Worm (Caenorhabditis elegans): ENCODE results near the gene perm-3.

DNA sequence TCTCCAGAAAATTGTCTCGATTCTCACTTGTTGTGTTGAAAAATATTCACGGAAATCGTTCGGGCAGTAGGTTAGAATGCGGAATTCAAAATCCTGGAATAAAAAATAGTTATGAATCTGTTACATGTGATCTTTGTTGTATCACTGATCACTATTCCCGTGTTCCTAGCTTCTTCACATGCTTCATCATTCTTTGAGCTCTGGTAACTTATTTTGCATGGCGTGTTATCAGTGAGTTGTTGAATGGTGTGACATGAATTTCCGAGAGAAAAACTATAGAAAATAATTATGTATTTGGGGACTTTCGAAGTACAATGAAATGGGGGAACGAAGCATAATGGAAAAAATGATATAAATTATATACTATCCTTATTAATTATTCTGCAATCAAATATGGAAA lies 1.0 kb downstream of the perm-3 start:
- TF ChIP-seq sptf-1 (tag; optimal IDR thresholded peaks at IDR 0.05) (no peak), lin-13 (tag; optimal IDR thresholded peaks at IDR 0.05) (no peak), nhr-28 (tag; optimal IDR thresholded peaks at IDR 0.05) (no peak), ztf-11 (tag; optimal IDR thresholded peaks at IDR 0.05) (no peak)
